Fruit fly (Drosophila melanogaster) whole organism, embryonic: Measurements from ENCODE around the gene CG34295.

Experiments
- Adf1 ChIP-seq: fragments of 200-800 bp; sonication (Bioruptor generic); IDR thresholded peaks from 2 replicates; pipeline ENCODE4 v1.3.6; 2022; ENCODE audit warnings: missing biosample characterization, missing genetic modification characterization
- Bdp1 ChIP-seq: fragments of 200-800 bp; sonication (Bioruptor generic); optimal IDR thresholded peaks from 3 replicates; lab custom pipeline; 2016; ENCODE audit warnings: missing biosample characterization, missing genetic modification characterization
- CG11247 ChIP-seq: fragments of 200-800 bp; sonication (Bioruptor generic); IDR thresholded peaks from 2 replicates; pipeline ENCODE4 v1.3.6; 2022; ENCODE audit warnings: missing biosample characterization, missing genetic modification characterization
- CG1233 ChIP-seq: fragments of 200-800 bp; sonication (Bioruptor generic); optimal IDR thresholded peaks from 4 replicates; lab custom pipeline; 2018; ENCODE audit warnings: missing biosample characterization, mild to moderate bottlenecking, missing genetic modification characterization
- CG12391 ChIP-seq: fragments of 200-800 bp; sonication (Bioruptor generic); optimal IDR thresholded peaks from 3 replicates; lab custom pipeline; 2018; ENCODE audit warnings: missing biosample characterization, mild to moderate bottlenecking, missing genetic modification characterization, moderate library complexity
- CG12659 ChIP-seq: fragments of 200-800 bp; sonication (Bioruptor generic); optimal IDR thresholded peaks from 3 replicates; lab custom pipeline; 2017; ENCODE audit warnings: mild to moderate bottlenecking, missing biosample characterization, missing genetic modification reagents, missing genetic modification characterization
- CG16815 ChIP-seq: fragments of 200-800 bp; sonication (Bioruptor generic); optimal IDR thresholded peaks from 3 replicates; lab custom pipeline; 2017; ENCODE audit warnings: missing biosample characterization, mild to moderate bottlenecking, missing genetic modification characterization
- CG17328 ChIP-seq: fragments of 200-800 bp; sonication (Bioruptor generic); IDR thresholded peaks from 2 replicates; pipeline ENCODE4 v1.3.6; 2022; ENCODE audit warnings: missing biosample characterization, missing genetic modification characterization
- CG1832 ChIP-seq: fragments of 200-800 bp; sonication (Bioruptor generic); optimal IDR thresholded peaks from 2 replicates; lab custom pipeline; 2017; ENCODE audit warnings: missing biosample characterization, mild to moderate bottlenecking, missing genetic modification characterization, inconsistent platforms
- CG2712 ChIP-seq: fragments of 200-800 bp; optimal IDR thresholded peaks from 3 replicates; lab custom pipeline; 2019; ENCODE audit warnings: missing biosample characterization, mild to moderate bottlenecking, missing genetic modification characterization, moderate library complexity
- CG2889 ChIP-seq: fragments of 200-800 bp; sonication (Bioruptor generic); IDR thresholded peaks from 3 replicates; pipeline ENCODE4 v1.3.6; 2022; ENCODE audit warnings: missing biosample characterization, missing genetic modification characterization
- CG3065 ChIP-seq: fragments of 200-800 bp; sonication (Bioruptor generic); optimal IDR thresholded peaks from 2 replicates; lab custom pipeline; 2016; ENCODE audit warnings: missing biosample characterization, missing genetic modification characterization
- CG33557 ChIP-seq: fragments of 200-800 bp; sonication (Bioruptor generic); optimal IDR thresholded peaks from 2 replicates; lab custom pipeline; 2019; ENCODE audit warnings: missing biosample characterization, mild to moderate bottlenecking, missing genetic modification characterization, moderate library complexity
- CG3995 ChIP-seq: fragments of 200-800 bp; sonication (Bioruptor generic); optimal IDR thresholded peaks from 3 replicates; lab custom pipeline; 2016; ENCODE audit warnings: missing biosample characterization, missing genetic modification characterization
- CG6175 ChIP-seq: fragments of 200-800 bp; sonication (Bioruptor generic); IDR thresholded peaks from 3 replicates; pipeline ENCODE4 v1.3.6; 2022; ENCODE audit warnings: missing biosample characterization, missing genetic modification characterization
- CG6654 ChIP-seq: fragments of 200-800 bp; sonication (Bioruptor generic); optimal IDR thresholded peaks from 2 replicates; lab custom pipeline; 2017; ENCODE audit warnings: missing biosample characterization, mild to moderate bottlenecking, missing genetic modification characterization
- CG7357 ChIP-seq: fragments of 200-800 bp; sonication (Bioruptor generic); IDR thresholded peaks from 3 replicates; pipeline ENCODE4 v1.3.6; 2022; ENCODE audit warnings: missing biosample characterization, missing genetic modification characterization
- CG7372 ChIP-seq: fragments of 200-800 bp; sonication (Bioruptor generic); IDR thresholded peaks from 2 replicates; pipeline ENCODE4 v1.3.6; 2022; ENCODE audit warnings: missing biosample characterization, missing genetic modification characterization
- CG9727 ChIP-seq: fragments of 200-800 bp; sonication (Bioruptor generic); optimal IDR thresholded peaks from 3 replicates; lab custom pipeline; 2017; ENCODE audit warnings: missing biosample characterization, mild to moderate bottlenecking, missing genetic modification characterization
- Camta ChIP-seq: fragments of 200-800 bp; sonication (Bioruptor generic); optimal IDR thresholded peaks from 2 replicates; lab custom pipeline; 2016; ENCODE audit warnings: missing biosample characterization, missing genetic modification characterization
- Chrac-16 ChIP-seq: fragments of 200-800 bp; sonication (Bioruptor generic); optimal IDR thresholded peaks from 3 replicates; lab custom pipeline; 2016; ENCODE audit warnings: missing biosample characterization, missing genetic modification characterization
- Dbx ChIP-seq: fragments of 200-800 bp; sonication (Bioruptor generic); IDR thresholded peaks from 3 replicates; pipeline ENCODE4 v1.3.6; 2022; ENCODE audit warnings: missing biosample characterization, missing genetic modification characterization
- Dip2 ChIP-seq: fragments of 200-800 bp; sonication (Bioruptor generic); IDR thresholded peaks from 2 replicates; pipeline ENCODE4 v1.3.6; 2022; ENCODE audit warnings: missing biosample characterization, missing genetic modification characterization
- ERR ChIP-seq: fragments of 200-800 bp; sonication (Bioruptor generic); optimal IDR thresholded peaks from 2 replicates; lab custom pipeline; 2016; ENCODE audit warnings: missing biosample characterization, missing genetic modification characterization
- Gsc ChIP-seq: fragments of 200-800 bp; sonication (Bioruptor generic); IDR thresholded peaks from 2 replicates; pipeline ENCODE4 v1.3.6; 2022; ENCODE audit warnings: missing biosample characterization, missing genetic modification characterization
- HLHmδ ChIP-seq: fragments of 200-800 bp; sonication (Bioruptor generic); optimal IDR thresholded peaks from 2 replicates; lab custom pipeline; 2018; ENCODE audit warnings: missing biosample characterization, mild to moderate bottlenecking, missing genetic modification characterization, moderate library complexity
- Hey ChIP-seq: fragments of 200-800 bp; sonication (Bioruptor generic); optimal IDR thresholded peaks from 3 replicates; lab custom pipeline; 2018; ENCODE audit warnings: missing biosample characterization, mild to moderate bottlenecking, missing genetic modification characterization
- Hmr ChIP-seq: fragments of 200-800 bp; sonication (Bioruptor generic); optimal IDR thresholded peaks from 3 replicates; lab custom pipeline; 2017; ENCODE audit warnings: mild to moderate bottlenecking, missing biosample characterization, missing genetic modification reagents, missing genetic modification characterization
- MESR4 ChIP-seq: fragments of 200-800 bp; sonication (Bioruptor generic); optimal IDR thresholded peaks from 2 replicates; lab custom pipeline; 2018; ENCODE audit warnings: missing biosample characterization, mild to moderate bottlenecking, missing genetic modification characterization, moderate library complexity
- Mrtf ChIP-seq: fragments of 200-800 bp; sonication (Bioruptor generic); IDR thresholded peaks from 3 replicates; pipeline ENCODE4 v1.3.6; 2022; ENCODE audit warnings: missing biosample characterization, missing genetic modification characterization
- Ssrp ChIP-seq: fragments of 200-800 bp; sonication (Bioruptor generic); optimal IDR thresholded peaks from 2 replicates; lab custom pipeline; 2018; ENCODE audit warnings: missing biosample characterization, mild to moderate bottlenecking, missing genetic modification characterization, moderate library complexity
- al ChIP-seq: fragments of 200-800 bp; sonication (Bioruptor generic); IDR thresholded peaks from 2 replicates; pipeline ENCODE4 v1.3.6; 2022; ENCODE audit warnings: missing biosample characterization, missing genetic modification characterization
- bcd ChIP-seq: fragments of 200-800 bp; sonication (Bioruptor generic); optimal IDR thresholded peaks from 2 replicates; lab custom pipeline; 2017; ENCODE audit warnings: missing biosample characterization, mild to moderate bottlenecking, missing genetic modification characterization
- da ChIP-seq: fragments of 200-800 bp; sonication (Bioruptor generic); optimal IDR thresholded peaks from 2 replicates; lab custom pipeline; 2016; ENCODE audit warnings: missing biosample characterization, missing genetic modification characterization
- disco-r ChIP-seq: fragments of 200-800 bp; sonication (Bioruptor generic); optimal IDR thresholded peaks from 2 replicates; lab custom pipeline; 2016; ENCODE audit warnings: missing biosample characterization, missing genetic modification characterization
- dm ChIP-seq: fragments of 200-800 bp; sonication (Bioruptor generic); optimal IDR thresholded peaks from 3 replicates; lab custom pipeline; 2016; ENCODE audit warnings: missing biosample characterization, missing genetic modification characterization
- dmrt11E ChIP-seq: fragments of 200-800 bp; sonication (Bioruptor generic); optimal IDR thresholded peaks from 3 replicates; lab custom pipeline; 2018; ENCODE audit warnings: missing biosample characterization, mild to moderate bottlenecking, missing genetic modification characterization, moderate library complexity
- dpn ChIP-seq, 2 experiments: fragments of 200-800 bp; sonication (Bioruptor generic); optimal IDR thresholded peaks; 3 replicates each; lab custom pipeline; 2016; ENCODE audit warnings: missing biosample characterization in 2 of 2, missing genetic modification characterization in 2 of 2
- emc ChIP-seq: fragments of 200-800 bp; sonication (Bioruptor generic); optimal IDR thresholded peaks from 2 replicates; lab custom pipeline; 2016; ENCODE audit warnings: missing biosample characterization, missing genetic modification characterization
- kah ChIP-seq: fragments of 200-800 bp; sonication (Bioruptor generic); optimal IDR thresholded peaks from 2 replicates; lab custom pipeline; 2018; ENCODE audit warnings: missing biosample characterization, mild to moderate bottlenecking, missing genetic modification characterization
- luna ChIP-seq: fragments of 200-800 bp; sonication (Bioruptor generic); optimal IDR thresholded peaks from 2 replicates; lab custom pipeline; 2016; ENCODE audit warnings: missing biosample characterization, missing genetic modification characterization
- nerfin-2 ChIP-seq: fragments of 200-800 bp; sonication (Bioruptor generic); IDR thresholded peaks from 2 replicates; pipeline ENCODE4 v1.3.6; 2022; ENCODE audit warnings: missing biosample characterization, missing genetic modification characterization; ENCODE audit not compliant: partially characterized antibody
- odd ChIP-seq: fragments of 200-800 bp; sonication (Bioruptor generic); optimal IDR thresholded peaks from 2 replicates; lab custom pipeline; 2017; ENCODE audit warnings: missing biosample characterization, mild to moderate bottlenecking, missing genetic modification characterization
- pros ChIP-seq: fragments of 200-800 bp; sonication (Bioruptor generic); optimal IDR thresholded peaks from 3 replicates; lab custom pipeline; 2019; ENCODE audit warnings: missing biosample characterization, mild to moderate bottlenecking, missing genetic modification characterization, moderate library complexity
- psq ChIP-seq: fragments of 200-800 bp; sonication (Bioruptor generic); optimal IDR thresholded peaks from 2 replicates; lab custom pipeline; 2017; ENCODE audit warnings: missing biosample characterization, missing genetic modification characterization
- sqz ChIP-seq: fragments of 200-800 bp; sonication (Bioruptor generic); optimal IDR thresholded peaks from 3 replicates; lab custom pipeline; 2018; ENCODE audit warnings: missing biosample characterization, mild to moderate bottlenecking, missing genetic modification characterization
- stc ChIP-seq: fragments of 200-800 bp; sonication (Bioruptor generic); IDR thresholded peaks from 2 replicates; pipeline ENCODE4 v1.3.6; 2022; ENCODE audit warnings: missing biosample characterization, missing genetic modification characterization
- ttk ChIP-seq: fragments of 200-800 bp; sonication (Bioruptor generic); IDR thresholded peaks from 2 replicates; pipeline ENCODE4 v2.1.2; 2022; ENCODE audit warnings: missing biosample characterization, missing genetic modification characterization
- vnd ChIP-seq: fragments of 200-800 bp; sonication (Bioruptor generic); IDR thresholded peaks from 3 replicates; pipeline ENCODE4 v1.3.6; 2022; ENCODE audit warnings: missing biosample characterization, missing genetic modification characterization; ENCODE audit not compliant: partially characterized antibody
- wek ChIP-seq: fragments of 200-800 bp; sonication (Bioruptor generic); optimal IDR thresholded peaks from 3 replicates; lab custom pipeline; 2018; ENCODE audit warnings: missing biosample characterization, mild to moderate bottlenecking, missing genetic modification characterization, moderate library complexity

CG34295 gene

DNA sequence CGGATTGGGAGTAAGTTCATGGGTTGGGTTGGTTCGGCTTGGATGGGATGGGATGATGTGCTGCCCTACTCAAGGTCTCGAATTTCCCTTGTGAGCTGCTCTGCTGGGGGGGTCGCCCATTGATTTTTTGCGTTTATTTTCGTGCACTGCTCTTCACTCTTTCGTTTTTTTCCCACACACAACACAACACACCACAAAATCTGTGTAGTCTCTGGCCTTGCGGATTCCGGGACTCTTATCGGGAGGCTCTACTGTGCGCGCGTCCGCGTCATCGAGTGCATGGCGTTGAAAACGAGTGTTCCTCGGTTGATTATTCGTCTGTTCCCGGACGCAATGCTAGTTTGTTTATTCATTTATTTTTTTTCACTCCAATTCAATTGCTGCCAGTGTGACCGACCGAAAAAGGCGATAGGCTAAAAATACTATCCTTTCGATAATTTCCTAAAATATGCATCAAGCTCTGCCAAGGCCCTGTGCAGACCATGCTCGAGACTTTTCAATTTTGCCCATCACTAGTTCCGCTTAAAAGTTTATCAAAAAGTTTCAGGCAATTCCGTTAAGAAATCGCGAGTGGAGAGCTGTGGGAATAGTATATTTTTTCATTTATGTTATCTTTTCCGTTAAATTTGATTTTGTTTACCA is 42.3 kb downstream of the CG34295 start, which contains the start of gene WASp (continued):
- TF ChIP-seq CG9727 (peak; percentile 73), CG2889 (GFP tag; lab: Robert Waterston, UW) (no peak), Chrac-16 (GFP tag; lab: Kevin White, UChicago) (no peak), Camta (GFP tag; lab: Kevin White, UChicago) (peak; percentile 77), CG1233 (GFP tag; lab: Kevin White, UChicago) (peak; percentile 43), al (GFP tag; lab: Robert Waterston, UW) (peak; percentile 30; the same call in 1 of the 2 replicates), Adf1 (GFP tag; lab: Robert Waterston, UW) (no peak), CG3995 (GFP tag; lab: Kevin White, UChicago) (peak; percentile 69), CG11247 (GFP tag; lab: Robert Waterston, UW) (peak; percentile 67), Bdp1 (GFP tag; lab: Kevin White, UChicago) (peak; percentile 44), CG17328 (GFP tag; lab: Robert Waterston, UW) (peak; percentile 68), MESR4 (GFP tag; lab: Kevin White, UChicago) (peak; percentile 66), luna (GFP tag; lab: Kevin White, UChicago) (peak; percentile 73), dm (GFP tag; lab: Kevin White, UChicago) (peak; percentile 81), dpn (GFP tag; optimal IDR thresholded peaks at IDR 0.05; lab: Kevin White, UChicago) (peak in 1 of 2 experiments; percentile 78), CG6654 (peak; percentile 8), odd (GFP tag; lab: Kevin White, UChicago) (no peak), CG3065 (GFP tag; lab: Kevin White, UChicago) (peak; percentile 63), vnd (no peak), CG7372 (peak; percentile 31; the same call in 1 of the 2 replicates), CG16815 (GFP tag; lab: Kevin White, UChicago) (no peak), Dip2 (GFP tag; lab: Robert Waterston, UW) (no peak), kah (GFP tag; lab: Kevin White, UChicago) (no peak), CG6175 (GFP tag; lab: Robert Waterston, UW) (no peak), CG12391 (tag; lab: Kevin White, UChicago) (peak; percentile 73), Dbx (GFP tag; lab: Robert Waterston, UW) (peak; percentile 52; the same call in 1 of the 3 replicates), emc (GFP tag; lab: Kevin White, UChicago) (peak; percentile 75), nerfin-2 (GFP tag; lab: Robert Waterston, UW) (no peak), CG7357 (GFP tag; lab: Robert Waterston, UW) (peak; percentile 44; the same call in 1 of the 3 replicates), CG2712 (tag; lab: Kevin White, UChicago) (peak; percentile 71), pros (GFP tag; lab: Kevin White, UChicago) (no peak), Mrtf (GFP tag; lab: Robert Waterston, UW) (no peak; the same call in 2 of the 3 replicates), sqz (no peak), ttk (GFP tag; lab: Robert Waterston, UW) (peak; percentile 67), ERR (peak; percentile 67), Gsc (GFP tag; lab: Robert Waterston, UW) (no peak), CG1832 (GFP tag; lab: Kevin White, UChicago) (no peak), dmrt11E (tag; lab: Kevin White, UChicago) (peak; percentile 51), Ssrp (tag; lab: Kevin White, UChicago) (peak; percentile 33), Hmr (GFP tag; lab: Kevin White, UChicago) (peak; percentile 90), stc (GFP tag; lab: Robert Waterston, UW) (peak; percentile 70), disco-r (peak; percentile 78), wek (GFP tag; lab: Kevin White, UChicago) (peak; percentile 62), bcd (GFP tag; lab: Kevin White, UChicago) (peak; percentile 80), HLHmδ (GFP tag; lab: Kevin White, UChicago) (no peak), CG33557 (GFP tag; lab: Kevin White, UChicago) (peak; percentile 46), da (GFP tag; lab: Kevin White, UChicago) (peak; percentile 75), CG12659 (GFP tag; lab: Kevin White, UChicago) (peak; percentile 94), Hey (tag; lab: Kevin White, UChicago) (peak; percentile 45), psq (GFP tag; lab: Kevin White, UChicago) (no peak)
